Worm (Caenorhabditis elegans): ENCODE measurements around the gene F30H5.5.

ce11 chrIII:532152-532551, 43.6 kb downstream of the F30H5.5 start:
- TF ChIP-seq nhr-237 (tag; optimal IDR thresholded peaks at IDR 0.05) = no peak
- TF ChIP-seq mls-2 (tag; optimal IDR thresholded peaks at IDR 0.05) = no peak
- TF ChIP-seq cnd-1 (tag; optimal IDR thresholded peaks at IDR 0.05) = no peak
- TF ChIP-seq elt-1 (tag; optimal IDR thresholded peaks at IDR 0.05; ENCODE audit: borderline replicate concordance, insufficient read depth) = no peak
- TF ChIP-seq sptf-1 (tag; optimal IDR thresholded peaks at IDR 0.05) = no peak
- TF ChIP-seq unc-120 (tag; optimal IDR thresholded peaks at IDR 0.05; ENCODE audit: poor library complexity, severe bottlenecking) = no peak
- no peak for TF ChIP-seq unc-62 (GFP tag; optimal IDR thresholded peaks at IDR 0.05)
- TF ChIP-seq nhr-28 (tag; optimal IDR thresholded peaks at IDR 0.05) = no peak
- no peak for TF ChIP-seq ztf-11 (tag; optimal IDR thresholded peaks at IDR 0.05)
- TF ChIP-seq ces-1 (GFP tag; optimal IDR thresholded peaks at IDR 0.05) = no peak
- TF ChIP-seq flh-1 (GFP tag; optimal IDR thresholded peaks at IDR 0.05) = no peak
- no peak for TF ChIP-seq snpc-4 (tag; optimal IDR thresholded peaks at IDR 0.05)
- no peak for TF ChIP-seq mab-5 (tag; optimal IDR thresholded peaks at IDR 0.05)
